Fruit fly (Drosophila melanogaster): ENCODE results near the gene csw.
A peak's percentile ranks its signal among the peaks of the same experiment; 100 is the strongest.

- TF ChIP-seq bab1 (GFP tag; optimal IDR thresholded peaks at IDR 0.05) (peak; percentile 97), Hr96 (GFP tag; optimal IDR thresholded peaks at IDR 0.05) (peak; percentile 94)
Measured at dm6 chrX:2136831-2137452, 42.9 kb downstream of the csw start.

All from whole organism, adult.